Worm (Caenorhabditis elegans): ENCODE data around the gene srh-11.

DNA sequence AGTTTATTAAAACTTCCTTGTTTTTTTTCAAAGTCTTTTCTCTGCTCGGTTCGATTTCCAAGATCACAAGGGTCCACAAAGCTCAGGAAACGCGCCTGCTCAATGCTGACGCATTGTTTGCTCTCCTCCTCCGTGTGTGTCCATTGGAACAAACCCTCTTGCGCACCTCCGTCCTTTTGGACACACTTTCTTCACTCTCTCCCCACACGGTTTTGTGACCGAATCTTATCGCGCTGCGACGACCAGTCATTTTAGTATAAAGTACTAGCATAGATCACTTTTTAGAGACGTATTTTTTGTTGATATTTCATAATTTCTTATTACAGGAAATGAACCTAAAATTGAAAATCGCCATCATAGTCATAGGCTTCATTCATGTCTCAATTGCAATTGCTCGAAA is 49.4 kb upstream of the srh-11 start:
- TF ChIP-seq nhr-11 (tag; optimal IDR thresholded peaks at IDR 0.05), result no peak
- TF ChIP-seq nfya-1 (tag; optimal IDR thresholded peaks at IDR 0.05; ENCODE audit: insufficient read depth), result peak; percentile 86
- peak; percentile 72 for TF ChIP-seq tbx-2 (tag; optimal IDR thresholded peaks at IDR 0.05)
- no peak for TF ChIP-seq fkh-2 (tag; optimal IDR thresholded peaks at IDR 0.05)
- TF ChIP-seq nhr-67 (tag; optimal IDR thresholded peaks at IDR 0.05), result no peak
- TF ChIP-seq unc-62 (GFP tag; optimal IDR thresholded peaks at IDR 0.05), result no peak
- no peak for TF ChIP-seq ztf-4 (tag; optimal IDR thresholded peaks at IDR 0.05)

Data from whole organism, L3 larva.